Fruit fly (Drosophila melanogaster) whole organism, embryonic: ENCODE measurements around the gene tub.

ENCODE experiments used
- Aef1 ChIP-seq: fragments of 200-800 bp; sonication (Bioruptor generic); IDR thresholded peaks from 3 replicates; pipeline ENCODE4 v1.3.6; 2022; ENCODE audit warnings: missing biosample characterization, missing genetic modification characterization
- Atf3 ChIP-seq: fragments of 200-800 bp; sonication (Bioruptor generic); optimal IDR thresholded peaks from 3 replicates; lab custom pipeline; 2016; ENCODE audit warnings: missing biosample characterization, missing genetic modification characterization
- Awh ChIP-seq: fragments of 200-800 bp; sonication (Bioruptor generic); IDR thresholded peaks from 2 replicates; pipeline ENCODE4, ENCODE4 v1.3.6; 2022; ENCODE audit warnings: missing biosample characterization, missing genetic modification characterization
- Blimp-1 ChIP-seq: fragments of 200-800 bp; sonication (Bioruptor generic); optimal IDR thresholded peaks from 3 replicates; lab custom pipeline; 2018; ENCODE audit warnings: missing biosample characterization, missing genetic modification characterization, mild to moderate bottlenecking, moderate library complexity, missing genetic modification reagents
- CG11560 ChIP-seq: fragments of 200-800 bp; sonication (Bioruptor generic); IDR thresholded peaks from 3 replicates; pipeline ENCODE4 v1.3.6; 2022; ENCODE audit warnings: missing biosample characterization, missing genetic modification characterization
- CG11696 ChIP-seq: fragments of 200-800 bp; sonication (Bioruptor generic); IDR thresholded peaks from 2 replicates; pipeline ENCODE4 v1.3.6; 2022; ENCODE audit warnings: missing biosample characterization, missing genetic modification characterization
- CG12299 ChIP-seq: fragments of 200-800 bp; sonication (Bioruptor generic); optimal IDR thresholded peaks from 2 replicates; lab custom pipeline; 2018; ENCODE audit warnings: missing biosample characterization, mild to moderate bottlenecking, missing genetic modification characterization
- CG12769 ChIP-seq: fragments of 200-800 bp; sonication (Bioruptor generic); optimal IDR thresholded peaks from 2 replicates; lab custom pipeline; 2019; ENCODE audit warnings: missing biosample characterization, mild to moderate bottlenecking, missing genetic modification characterization, moderate library complexity
- CG13296 ChIP-seq: fragments of 200-800 bp; sonication (Bioruptor generic); optimal IDR thresholded peaks from 3 replicates; lab custom pipeline; 2018; ENCODE audit warnings: missing biosample characterization, mild to moderate bottlenecking, missing genetic modification characterization
- CG14860 ChIP-seq: fragments of 200-800 bp; sonication (Bioruptor generic); IDR thresholded peaks from 3 replicates; pipeline ENCODE4 v1.3.6; 2022; ENCODE audit warnings: missing biosample characterization, missing genetic modification characterization; ENCODE audit not compliant: partially characterized antibody
- CG14965 ChIP-seq: fragments of 200-800 bp; sonication (Bioruptor generic); optimal IDR thresholded peaks from 2 replicates; lab custom pipeline; 2016; ENCODE audit warnings: missing biosample characterization, missing genetic modification characterization, borderline replicate concordance
- CG1529 ChIP-seq: fragments of 200-800 bp; sonication (Bioruptor generic); optimal IDR thresholded peaks from 3 replicates; lab custom pipeline; 2018; ENCODE audit warnings: missing biosample characterization, missing genetic modification characterization
- CG15479 ChIP-seq: fragments of 200-800 bp; sonication (Bioruptor generic); optimal IDR thresholded peaks from 3 replicates; lab custom pipeline; 2019; ENCODE audit warnings: missing biosample characterization, mild to moderate bottlenecking, missing genetic modification characterization, moderate library complexity
- CG18262 ChIP-seq: fragments of 200-800 bp; optimal IDR thresholded peaks from 3 replicates; lab custom pipeline; 2019; ENCODE audit warnings: missing biosample characterization, mild to moderate bottlenecking, missing genetic modification characterization, moderate library complexity
- CG2129 ChIP-seq: fragments of 200-800 bp; sonication (Bioruptor generic); IDR thresholded peaks from 2 replicates; pipeline ENCODE4 v1.3.6; 2022; ENCODE audit warnings: missing biosample characterization, missing genetic modification characterization; ENCODE audit not compliant: partially characterized antibody
- CG2712 ChIP-seq: fragments of 200-800 bp; optimal IDR thresholded peaks from 3 replicates; lab custom pipeline; 2019; ENCODE audit warnings: missing biosample characterization, mild to moderate bottlenecking, missing genetic modification characterization, moderate library complexity
- CG2889 ChIP-seq: fragments of 200-800 bp; sonication (Bioruptor generic); IDR thresholded peaks from 3 replicates; pipeline ENCODE4 v1.3.6; 2022; ENCODE audit warnings: missing biosample characterization, missing genetic modification characterization
- CG30403 ChIP-seq: fragments of 200-800 bp; sonication (Bioruptor generic); optimal IDR thresholded peaks from 3 replicates; lab custom pipeline; 2016; ENCODE audit warnings: missing biosample characterization, missing genetic modification characterization
- CG3065 ChIP-seq: fragments of 200-800 bp; sonication (Bioruptor generic); optimal IDR thresholded peaks from 2 replicates; lab custom pipeline; 2016; ENCODE audit warnings: missing biosample characterization, missing genetic modification characterization
- CG31224 ChIP-seq: fragments of 200-800 bp; sonication (Bioruptor generic); IDR thresholded peaks from 2 replicates; pipeline ENCODE4 v1.3.6; 2022; ENCODE audit warnings: missing biosample characterization, missing genetic modification characterization
- CG34422 ChIP-seq: fragments of 200-800 bp; sonication (Bioruptor generic); IDR thresholded peaks from 3 replicates; pipeline ENCODE4 v1.3.6; 2022; ENCODE audit warnings: missing biosample characterization, missing genetic modification characterization
- CG3995 ChIP-seq: fragments of 200-800 bp; sonication (Bioruptor generic); optimal IDR thresholded peaks from 3 replicates; lab custom pipeline; 2016; ENCODE audit warnings: missing biosample characterization, missing genetic modification characterization
- CG8388 ChIP-seq: fragments of 200-800 bp; sonication (Bioruptor generic); optimal IDR thresholded peaks from 2 replicates; lab custom pipeline; 2019; ENCODE audit warnings: missing biosample characterization, mild to moderate bottlenecking, missing genetic modification characterization, moderate library complexity
- CG8944 ChIP-seq: fragments of 200-800 bp; sonication (Bioruptor generic); optimal IDR thresholded peaks from 3 replicates; lab custom pipeline; 2016; ENCODE audit warnings: missing biosample characterization, missing genetic modification characterization
- CHES-1-like ChIP-seq: fragments of 200-800 bp; sonication (Bioruptor generic); optimal IDR thresholded peaks from 2 replicates; lab custom pipeline; 2016; ENCODE audit warnings: missing biosample characterization, missing genetic modification characterization
- Ets65A ChIP-seq: fragments of 200-800 bp; sonication (Bioruptor generic); peaks from one replicate; lab custom pipeline; 2016; ENCODE audit warnings: missing biosample characterization, missing genetic modification characterization
- Xbp1 ChIP-seq: fragments of 200-800 bp; sonication (Bioruptor generic); optimal IDR thresholded peaks from 3 replicates; lab custom pipeline; 2016; ENCODE audit warnings: missing biosample characterization, mild to moderate bottlenecking, missing genetic modification characterization
- abd-A ChIP-seq: fragments of 200-800 bp; sonication (Bioruptor generic); optimal IDR thresholded peaks from 3 replicates; lab custom pipeline; 2019; ENCODE audit warnings: missing biosample characterization, mild to moderate bottlenecking, missing genetic modification characterization, moderate library complexity
- cad ChIP-seq: fragments of >200 bp; optimal IDR thresholded peaks from 2 replicates; lab custom pipeline; 2017; ENCODE audit warnings: missing biosample characterization, missing genetic modification characterization
- dan ChIP-seq: fragments of 200-800 bp; sonication (Bioruptor generic); IDR thresholded peaks from 2 replicates; pipeline ENCODE4 v1.3.6; 2022; ENCODE audit warnings: missing biosample characterization, missing genetic modification characterization
- dmrt11E ChIP-seq: fragments of 200-800 bp; sonication (Bioruptor generic); optimal IDR thresholded peaks from 3 replicates; lab custom pipeline; 2018; ENCODE audit warnings: missing biosample characterization, mild to moderate bottlenecking, missing genetic modification characterization, moderate library complexity
- emc ChIP-seq: fragments of 200-800 bp; sonication (Bioruptor generic); optimal IDR thresholded peaks from 2 replicates; lab custom pipeline; 2016; ENCODE audit warnings: missing biosample characterization, missing genetic modification characterization
- ems ChIP-seq: fragments of 200-800 bp; sonication (Bioruptor generic); optimal IDR thresholded peaks from 3 replicates; lab custom pipeline; 2016; ENCODE audit warnings: missing biosample characterization, missing genetic modification characterization
- eyg ChIP-seq: fragments of 200-800 bp; sonication (Bioruptor generic); optimal IDR thresholded peaks from 3 replicates; lab custom pipeline; 2016; ENCODE audit warnings: missing biosample characterization, missing genetic modification characterization
- fd102C ChIP-seq: fragments of 200-800 bp; sonication (Bioruptor generic); optimal IDR thresholded peaks from 2 replicates; lab custom pipeline; 2018; ENCODE audit warnings: missing biosample characterization, mild to moderate bottlenecking, missing genetic modification characterization, moderate library complexity
- gem ChIP-seq: fragments of 200-800 bp; sonication (Bioruptor generic); optimal IDR thresholded peaks from 2 replicates; lab custom pipeline; 2019; ENCODE audit warnings: missing biosample characterization, mild to moderate bottlenecking, missing genetic modification characterization, moderate library complexity
- ham ChIP-seq: fragments of 200-800 bp; sonication (Bioruptor generic); IDR thresholded peaks from 2 replicates; pipeline ENCODE4 v1.3.6; 2022; ENCODE audit warnings: missing biosample characterization, missing genetic modification characterization
- kah ChIP-seq: fragments of 200-800 bp; sonication (Bioruptor generic); optimal IDR thresholded peaks from 2 replicates; lab custom pipeline; 2018; ENCODE audit warnings: missing biosample characterization, mild to moderate bottlenecking, missing genetic modification characterization
- mam ChIP-seq: fragments of 200-800 bp; sonication (Bioruptor generic); optimal IDR thresholded peaks from 3 replicates; lab custom pipeline; 2016; ENCODE audit warnings: missing biosample characterization, missing genetic modification characterization
- pb ChIP-seq: fragments of 200-800 bp; sonication (Bioruptor generic); optimal IDR thresholded peaks from 3 replicates; lab custom pipeline; 2016; ENCODE audit warnings: missing biosample characterization, missing genetic modification characterization
- pum ChIP-seq: fragments of 200-800 bp; sonication (Bioruptor generic); optimal IDR thresholded peaks from 2 replicates; lab custom pipeline; 2016; ENCODE audit warnings: missing biosample characterization, missing genetic modification characterization
- shn ChIP-seq: fragments of 200-800 bp; sonication (Bioruptor generic); optimal IDR thresholded peaks from 3 replicates; lab custom pipeline; 2016; ENCODE audit warnings: missing biosample characterization, missing genetic modification characterization
- sim ChIP-seq: fragments of 200-800 bp; sonication (Bioruptor generic); IDR thresholded peaks from 2 replicates; pipeline ENCODE4 v1.3.6; 2022; ENCODE audit warnings: missing biosample characterization, missing genetic modification characterization
- sima ChIP-seq: fragments of 200-800 bp; sonication (Bioruptor generic); optimal IDR thresholded peaks from 2 replicates; lab custom pipeline; 2016; ENCODE audit warnings: missing biosample characterization, missing genetic modification characterization
- slbo ChIP-seq: fragments of 200-800 bp; sonication (Bioruptor generic); IDR thresholded peaks from 2 replicates; pipeline ENCODE4 v1.3.6; 2022; ENCODE audit warnings: missing biosample characterization, missing genetic modification characterization
- stc ChIP-seq: fragments of 200-800 bp; sonication (Bioruptor generic); IDR thresholded peaks from 2 replicates; pipeline ENCODE4 v1.3.6; 2022; ENCODE audit warnings: missing biosample characterization, missing genetic modification characterization
- tap ChIP-seq: fragments of 200-800 bp; optimal IDR thresholded peaks from 3 replicates; lab custom pipeline; 2019; ENCODE audit warnings: missing biosample characterization, mild to moderate bottlenecking, missing genetic modification characterization, moderate library complexity
- tna ChIP-seq: fragments of 200-800 bp; sonication (Bioruptor generic); IDR thresholded peaks from 2 replicates; pipeline ENCODE4 v1.3.6; 2022; ENCODE audit warnings: missing biosample characterization, missing genetic modification characterization; ENCODE audit not compliant: partially characterized antibody
- unc-4 ChIP-seq: fragments of 200-800 bp; sonication (Bioruptor generic); IDR thresholded peaks from 2 replicates; pipeline ENCODE4 v1.3.6; 2022; ENCODE audit warnings: missing biosample characterization, missing genetic modification characterization; ENCODE audit not compliant: partially characterized antibody
- vfl ChIP-seq: fragments of 200-800 bp; sonication (Bioruptor generic); optimal IDR thresholded peaks from 2 replicates; lab custom pipeline; 2016; ENCODE audit warnings: missing biosample characterization, missing genetic modification characterization
- wdn ChIP-seq: fragments of 200-800 bp; sonication (Bioruptor generic); IDR thresholded peaks from 2 replicates; pipeline ENCODE4 v1.3.6; 2022; ENCODE audit warnings: missing biosample characterization, missing genetic modification characterization
- zen ChIP-seq: fragments of 200-800 bp; sonication (Bioruptor generic); optimal IDR thresholded peaks from 3 replicates; lab custom pipeline; 2018; ENCODE audit warnings: missing biosample characterization, mild to moderate bottlenecking, missing genetic modification characterization, moderate library complexity

The tub gene

dm6 chr3R:4437113-4437512, 49.6 kb downstream of the tub start, which contains the start of the genes Lipt2 and CG14650 (continued):
- TF ChIP-seq CG14860: no peak
- peak; percentile 26; the same call in 1 of the 2 replicates for TF ChIP-seq CG2129 (GFP tag; lab: Robert Waterston, UW)
- TF ChIP-seq CG3065 (GFP tag; lab: Kevin White, UChicago): no peak
- TF ChIP-seq ems (GFP tag; lab: Kevin White, UChicago): peak; percentile 48
- no peak for TF ChIP-seq stc (GFP tag; lab: Robert Waterston, UW)
- no peak for TF ChIP-seq kah (GFP tag; lab: Kevin White, UChicago)
- TF ChIP-seq CG14965 (GFP tag; lab: Kevin White, UChicago): no peak
- peak; percentile 75 for TF ChIP-seq Xbp1 (GFP tag; lab: Kevin White, UChicago)
- TF ChIP-seq slbo (GFP tag; lab: Robert Waterston, UW): peak; percentile 72
- no peak for TF ChIP-seq CG12769 (tag; lab: Kevin White, UChicago)
- peak; percentile 14 for TF ChIP-seq sima (GFP tag; lab: Kevin White, UChicago)
- no peak for TF ChIP-seq tap (tag; lab: Kevin White, UChicago)
- peak; percentile 55; the same call in 1 of the 2 replicates for TF ChIP-seq wdn
- no peak for TF ChIP-seq Blimp-1 (GFP tag; lab: Kevin White, UChicago)
- TF ChIP-seq CG30403 (GFP tag; lab: Kevin White, UChicago): peak; percentile 74
- TF ChIP-seq Atf3 (GFP tag; lab: Kevin White, UChicago): peak; percentile 42
- TF ChIP-seq vfl: peak; percentile 12
- peak; percentile 62 for TF ChIP-seq unc-4
- peak; percentile 74 for TF ChIP-seq CG8944
- no peak for TF ChIP-seq dan (GFP tag; lab: Robert Waterston, UW)
- no peak for TF ChIP-seq gem (tag; lab: Kevin White, UChicago)
- TF ChIP-seq CG3995 (GFP tag; lab: Kevin White, UChicago): peak; percentile 31
- peak; percentile 38 for TF ChIP-seq CG8388 (GFP tag; lab: Kevin White, UChicago)
- TF ChIP-seq mam (GFP tag; lab: Kevin White, UChicago): peak; percentile 79
- TF ChIP-seq CG31224 (GFP tag; lab: Robert Waterston, UW): no peak
- peak; percentile 50 for TF ChIP-seq dmrt11E (tag; lab: Kevin White, UChicago)
- peak; percentile 33 for TF ChIP-seq pb (GFP tag; lab: Kevin White, UChicago)
- TF ChIP-seq fd102C (GFP tag; lab: Kevin White, UChicago): no peak
- TF ChIP-seq emc (GFP tag; lab: Kevin White, UChicago): peak; percentile 34
- no peak for TF ChIP-seq CG1529
- TF ChIP-seq ham (GFP tag; lab: Robert Waterston, UW): no peak
- TF ChIP-seq cad (GFP tag; lab: Kevin White, UChicago): no peak
- no peak for TF ChIP-seq tna (GFP tag; lab: Robert Waterston, UW)
- TF ChIP-seq sim: no peak
- TF ChIP-seq CG2889 (GFP tag; lab: Robert Waterston, UW): no peak
- no peak for TF ChIP-seq CG13296
- TF ChIP-seq Awh (GFP tag; lab: Robert Waterston, UW): no peak
- peak; percentile 45 for TF ChIP-seq zen
- no peak for TF ChIP-seq abd-A (tag; lab: Kevin White, UChicago)
- TF ChIP-seq CG15479 (GFP tag; lab: Kevin White, UChicago): no peak
- no peak for TF ChIP-seq CG11696 (GFP tag; lab: Robert Waterston, UW)
- peak; percentile 63 for TF ChIP-seq Aef1 (GFP tag; lab: Robert Waterston, UW)
- peak; percentile 61 for TF ChIP-seq pum (GFP tag; lab: Kevin White, UChicago)
- TF ChIP-seq CHES-1-like (GFP tag; lab: Kevin White, UChicago): peak; percentile 35
- no peak for TF ChIP-seq eyg (GFP tag; lab: Kevin White, UChicago)
- TF ChIP-seq CG2712 (tag; lab: Kevin White, UChicago): peak; percentile 60
- peak; percentile 94 for TF ChIP-seq Ets65A (GFP tag; lab: Kevin White, UChicago)
- peak; percentile 62 for TF ChIP-seq CG12299 (tag; lab: Kevin White, UChicago)
- 0 out of 3 replicates have a peak, but pooled peaks have one; percentile 28 for TF ChIP-seq CG34422 (GFP tag; lab: Robert Waterston, UW)
- TF ChIP-seq shn (GFP tag; lab: Kevin White, UChicago): peak; percentile 63
- no peak for TF ChIP-seq CG11560 (tag; lab: Robert Waterston, UW)
- peak; percentile 46 for TF ChIP-seq CG18262 (tag; lab: Kevin White, UChicago)
